Fruit fly (Drosophila melanogaster) whole organism, wandering third instar larva: ENCODE results near the gene CG4586.

Experiments
- Abd-B ChIP-seq: fragments of >200 bp; optimal IDR thresholded peaks from 2 replicates; lab custom pipeline; 2017; ENCODE audit warnings: missing biosample characterization, missing genetic modification characterization
- CG32264 ChIP-seq: fragments of 200-800 bp; sonication (Bioruptor generic); optimal IDR thresholded peaks from 2 replicates; lab custom pipeline; 2016; ENCODE audit warnings: missing biosample characterization, missing genetic modification characterization
- CG9705 ChIP-seq: fragments of 200-800 bp; sonication (Bioruptor generic); optimal IDR thresholded peaks from 2 replicates; lab custom pipeline; 2018; ENCODE audit warnings: missing biosample characterization, mild to moderate bottlenecking, missing genetic modification characterization
- CrebA ChIP-seq: fragments of 200-800 bp; sonication (Bioruptor generic); optimal IDR thresholded peaks from 2 replicates; lab custom pipeline; 2016; ENCODE audit warnings: missing biosample characterization, mild to moderate bottlenecking, missing genetic modification characterization, borderline replicate concordance
- Dfd ChIP-seq: fragments of >200 bp; optimal IDR thresholded peaks from 2 replicates; lab custom pipeline; 2017; ENCODE audit warnings: missing biosample characterization, missing genetic modification characterization
- Dif ChIP-seq: fragments of 200-275, 200-300 bp; sonication (Bioruptor generic); optimal IDR thresholded peaks from 2 replicates; lab custom pipeline; 2018; ENCODE audit warnings: missing biosample characterization, missing genetic modification characterization; ENCODE audit not compliant: partially characterized antibody
- GATAd ChIP-seq: sonication (Bioruptor generic); optimal IDR thresholded peaks from 2 replicates; lab custom pipeline; 2016; ENCODE audit warnings: missing biosample characterization, missing genetic modification characterization
- HLH106 ChIP-seq: fragments of 200-800 bp; optimal IDR thresholded peaks from 3 replicates; lab custom pipeline; 2019; ENCODE audit warnings: missing biosample characterization, mild to moderate bottlenecking, missing genetic modification characterization, moderate library complexity
- Hnf4 ChIP-seq: fragments of 200-800 bp; sonication (Bioruptor generic); optimal IDR thresholded peaks from 2 replicates; lab custom pipeline; 2016; ENCODE audit warnings: missing biosample characterization, mild to moderate bottlenecking, missing genetic modification characterization
- Hr78 ChIP-seq: fragments of >200 bp; optimal IDR thresholded peaks from 2 replicates; lab custom pipeline; 2017; ENCODE audit warnings: missing biosample characterization, missing genetic modification characterization
- Hr83 ChIP-seq: fragments of 200-300 bp; sonication (Bioruptor generic); optimal IDR thresholded peaks from 2 replicates; lab custom pipeline; 2016; ENCODE audit warnings: missing biosample characterization, mild to moderate bottlenecking, missing genetic modification characterization, moderate library complexity; ENCODE audit not compliant: poor library complexity, severe bottlenecking
- Jra ChIP-seq: sonication (Bioruptor generic); optimal IDR thresholded peaks from 2 replicates; lab custom pipeline; 2016; ENCODE audit warnings: missing biosample characterization, missing genetic modification characterization
- Myc ChIP-seq: fragments of >200 bp; optimal IDR thresholded peaks from 2 replicates; lab custom pipeline; 2017
- N ChIP-seq: fragments of >200 bp; optimal IDR thresholded peaks from 2 replicates; lab custom pipeline; 2018; ENCODE audit warnings: missing biosample characterization, missing external identifiers, missing genetic modification characterization
- OdsH ChIP-seq: fragments of 200-800 bp; sonication (Bioruptor generic); optimal IDR thresholded peaks from 2 replicates; lab custom pipeline; 2016; ENCODE audit warnings: missing biosample characterization, mild to moderate bottlenecking, missing genetic modification characterization
- Rel ChIP-seq, 2 experiments: fragments of 200-800 bp; sonication (Bioruptor generic) in 1 of 2; optimal IDR thresholded peaks; 2 replicates in 1 of 2; 3 replicates in 1 of 2; lab custom pipeline; 2016 to 2019; ENCODE audit warnings: mild to moderate bottlenecking in 2 of 2, missing biosample characterization in 2 of 2, missing genetic modification characterization in 2 of 2, moderate library complexity in 1 of 2
- Sp1 ChIP-seq: fragments of 200-800 bp; sonication (Bioruptor generic); optimal IDR thresholded peaks from 3 replicates; lab custom pipeline; 2019; ENCODE audit warnings: missing biosample characterization, mild to moderate bottlenecking, missing genetic modification characterization, moderate library complexity
- Vsx2 ChIP-seq: fragments of 200-300, 225-300 bp; sonication (Bioruptor generic); optimal IDR thresholded peaks from 2 replicates; lab custom pipeline; 2018; ENCODE audit warnings: missing biosample characterization, missing genetic modification characterization; ENCODE audit not compliant: partially characterized antibody
- br ChIP-seq: fragments of 200-800 bp; sonication (Bioruptor generic); optimal IDR thresholded peaks from 2 replicates; lab custom pipeline; 2016; ENCODE audit warnings: missing biosample characterization, missing genetic modification characterization
- brk ChIP-seq: fragments of 200-800 bp; sonication (Bioruptor generic); optimal IDR thresholded peaks from 2 replicates; lab custom pipeline; 2016; ENCODE audit warnings: missing biosample characterization, mild to moderate bottlenecking, missing genetic modification characterization
- dmrt93B ChIP-seq: fragments of 200-800 bp; sonication (Bioruptor generic); optimal IDR thresholded peaks from 2 replicates; lab custom pipeline; 2018; ENCODE audit warnings: missing biosample characterization, mild to moderate bottlenecking, missing genetic modification characterization
- ey ChIP-seq: fragments of 200-800 bp; sonication (Bioruptor generic); optimal IDR thresholded peaks from 2 replicates; lab custom pipeline; 2016; ENCODE audit warnings: missing biosample characterization, missing genetic modification characterization
- foxo ChIP-seq, 2 experiments: fragments of 200-800 bp; sonication (Bioruptor generic); optimal IDR thresholded peaks; 2 replicates in 1 of 2; 3 replicates in 1 of 2; lab custom pipeline; 2016 to 2017; ENCODE audit warnings: missing biosample characterization in 2 of 2, missing genetic modification characterization in 2 of 2
- h ChIP-seq: fragments of 200-800 bp; sonication (Bioruptor generic); optimal IDR thresholded peaks from 3 replicates; lab custom pipeline; 2016; ENCODE audit warnings: missing biosample characterization, mild to moderate bottlenecking, missing genetic modification characterization
- jim ChIP-seq: fragments of 175-275, 200-325 bp; sonication (Bioruptor generic); optimal IDR thresholded peaks from 2 replicates; lab custom pipeline; 2016; ENCODE audit warnings: missing biosample characterization, mild to moderate bottlenecking, missing genetic modification characterization
- lola ChIP-seq: fragments of >200 bp; optimal IDR thresholded peaks from 2 replicates; lab custom pipeline; 2017; ENCODE audit warnings: missing biosample characterization, missing genetic modification characterization
- pan ChIP-seq: fragments of >200 bp; optimal IDR thresholded peaks from 2 replicates; lab custom pipeline; 2017
- psq ChIP-seq: fragments of 200-800 bp; sonication (Bioruptor generic); optimal IDR thresholded peaks from 3 replicates; lab custom pipeline; 2017; ENCODE audit warnings: missing biosample characterization, mild to moderate bottlenecking, missing genetic modification characterization, moderate library complexity
- rgr ChIP-seq: fragments of 200-800 bp; sonication (Bioruptor generic); optimal IDR thresholded peaks from 3 replicates; lab custom pipeline; 2016; ENCODE audit warnings: missing biosample characterization, mild to moderate bottlenecking, missing genetic modification characterization
- sage ChIP-seq: fragments of 200-800 bp; sonication (Bioruptor generic); optimal IDR thresholded peaks from 2 replicates; lab custom pipeline; 2016; ENCODE audit warnings: missing biosample characterization, mild to moderate bottlenecking, missing genetic modification characterization
- sv ChIP-seq: fragments of 200-800 bp; sonication (Bioruptor generic); optimal IDR thresholded peaks from 3 replicates; lab custom pipeline; 2016; ENCODE audit warnings: missing biosample characterization, missing genetic modification characterization
- tai ChIP-seq: sonication (Bioruptor generic); optimal IDR thresholded peaks from 2 replicates; lab custom pipeline; 2016; ENCODE audit warnings: missing biosample characterization, missing genetic modification characterization
- usp ChIP-seq: fragments of >200 bp; optimal IDR thresholded peaks from 2 replicates; lab custom pipeline; 2017; ENCODE audit warnings: missing biosample characterization, missing genetic modification characterization
- woc ChIP-seq: sonication (Bioruptor generic); optimal IDR thresholded peaks from 2 replicates; lab custom pipeline; 2016; ENCODE audit warnings: missing biosample characterization, mild to moderate bottlenecking, missing genetic modification characterization

The CG4586 gene

DNA sequence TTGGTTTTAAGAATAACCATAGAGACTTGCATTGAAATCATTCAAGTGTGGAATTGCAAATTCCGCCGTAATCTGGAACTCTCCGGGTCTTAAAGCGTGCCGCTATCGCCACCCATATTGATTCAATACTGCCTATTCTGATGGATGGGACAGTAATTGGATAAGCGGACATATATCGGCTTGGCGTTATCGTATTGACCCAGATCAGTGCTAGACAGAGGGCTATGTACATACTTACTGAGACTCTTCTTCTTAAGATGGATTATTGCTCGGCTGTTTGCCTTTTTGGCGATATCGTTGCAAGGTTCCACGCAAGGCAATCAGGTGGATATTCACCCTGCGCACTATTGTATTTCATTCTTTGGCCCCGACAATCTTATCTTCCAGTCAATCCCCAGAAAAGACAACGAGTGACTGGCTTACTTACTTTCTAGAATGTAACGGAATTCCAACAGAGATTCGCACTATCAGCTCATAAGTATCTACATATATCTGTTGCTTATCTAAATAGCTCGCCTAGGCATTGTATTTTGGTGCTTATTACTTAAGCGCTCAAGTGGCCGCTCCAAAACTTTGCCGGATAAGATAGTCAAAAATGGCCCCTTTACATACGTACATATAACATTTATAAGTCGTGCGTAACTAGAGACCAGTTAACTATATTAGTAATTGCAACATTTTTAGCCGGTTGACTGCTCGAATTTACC is 24.9 kb downstream of the CG4586 start:
- TF ChIP-seq dmrt93B (no peak), CG32264 (GFP tag; lab: Kevin White, UChicago) (no peak), ey (GFP tag; lab: Kevin White, UChicago) (no peak), Hr78 (GFP tag; lab: Kevin White, UChicago) (no peak), N (GFP tag; lab: Kevin White, UChicago) (no peak), HLH106 (tag; lab: Kevin White, UChicago) (no peak), Myc (lab: Kevin White, UChicago) (no peak), pan (lab: Kevin White, UChicago) (no peak), lola (GFP tag; lab: Kevin White, UChicago) (no peak), Abd-B (GFP tag; lab: Kevin White, UChicago) (no peak), Sp1 (GFP tag; lab: Kevin White, UChicago) (no peak), psq (GFP tag; lab: Kevin White, UChicago) (no peak), rgr (no peak), Hr83 (GFP tag; lab: Kevin White, UChicago) (no peak), Hnf4 (no peak)
- TF ChIP-seq, all 38 proteins: peak for 0

DNA sequence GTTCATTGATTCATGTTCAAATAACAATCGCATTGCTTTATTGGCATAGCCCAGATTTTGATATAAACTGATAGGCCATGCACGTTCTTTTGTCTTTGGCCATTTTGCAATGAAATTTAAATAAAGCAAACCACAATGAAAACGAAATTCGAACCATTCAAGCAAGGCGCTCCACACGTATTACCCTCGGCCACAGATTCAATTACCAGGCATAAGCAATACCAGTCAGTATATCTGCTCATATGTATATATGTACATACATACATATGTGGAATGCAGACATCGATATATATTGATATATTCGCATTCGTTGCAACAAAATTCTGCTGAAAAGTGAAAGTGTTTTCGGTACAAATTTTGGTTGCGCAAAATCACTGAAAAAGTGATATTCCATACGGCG is 25.5 kb downstream of the CG4586 start:
- TF ChIP-seq br (GFP tag; lab: Kevin White, UChicago) (no peak), sage (no peak)

DNA sequence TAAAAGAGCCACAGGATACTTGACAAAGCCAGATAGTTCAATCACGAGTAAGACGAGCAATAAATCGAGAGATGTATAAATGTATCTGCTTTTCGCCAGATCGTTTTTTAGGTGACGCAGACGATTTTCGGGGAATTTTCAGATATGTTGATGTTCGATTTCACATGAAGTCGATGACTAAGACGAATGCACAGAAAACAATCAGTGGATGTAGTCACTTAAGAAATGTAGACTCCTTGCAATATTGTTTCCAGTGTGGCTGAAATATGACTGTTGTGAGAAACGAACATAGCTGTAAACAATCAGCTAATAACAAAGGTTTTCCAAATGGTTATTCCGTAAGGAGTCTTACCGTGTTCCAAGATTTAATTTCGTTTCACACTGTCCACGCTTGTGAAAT is 26.4 kb downstream of the CG4586 start:
- no peak for TF ChIP-seq Rel (GFP tag; optimal IDR thresholded peaks at IDR 0.05; lab: Kevin White, UChicago)
- peak; percentile 42 for TF ChIP-seq Rel (tag; optimal IDR thresholded peaks at IDR 0.05; lab: Kevin White, UChicago)
- no peak for TF ChIP-seq CG9705 (GFP tag; lab: Kevin White, UChicago)
- no peak for TF ChIP-seq lola (GFP tag; lab: Kevin White, UChicago)

DNA sequence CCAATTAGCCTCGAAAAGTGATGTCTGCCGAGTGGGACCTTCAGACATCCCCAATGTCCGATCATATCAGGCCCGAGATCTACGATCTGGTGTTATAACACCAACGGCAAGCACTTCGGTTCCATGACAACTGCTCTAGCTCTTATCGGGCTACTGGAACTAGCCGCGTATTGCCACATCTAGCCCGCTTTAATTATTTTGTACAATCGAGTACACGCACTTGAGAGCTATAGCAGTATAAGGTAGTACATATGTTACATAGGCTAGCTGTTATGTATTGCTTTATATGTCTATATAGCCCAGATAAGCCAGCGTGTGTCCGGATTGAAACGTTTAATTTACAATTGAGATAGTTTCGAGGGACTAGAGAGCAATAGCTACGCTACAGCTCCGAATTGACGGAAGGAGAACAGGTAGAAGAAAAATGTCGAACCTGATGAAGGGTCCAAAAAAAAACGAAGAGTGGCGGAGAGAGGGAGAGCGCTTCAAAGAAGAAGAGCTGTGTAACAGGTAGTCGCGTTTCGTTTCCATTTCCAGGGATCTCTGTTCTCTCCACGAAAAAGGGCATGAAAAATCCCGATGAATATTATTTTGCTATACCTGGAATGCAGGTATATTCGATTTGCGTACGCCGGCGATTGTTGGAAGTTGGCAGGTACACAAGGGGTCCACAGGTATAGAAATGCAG is 27.4 kb downstream of the CG4586 start:
- TF ChIP-seq HLH106 (tag; lab: Kevin White, UChicago) (no peak), Sp1 (GFP tag; lab: Kevin White, UChicago) (no peak), dmrt93B (no peak), lola (GFP tag; lab: Kevin White, UChicago) (no peak), Rel (GFP tag; optimal IDR thresholded peaks at IDR 0.05; lab: Kevin White, UChicago) (no peak), Rel (tag; optimal IDR thresholded peaks at IDR 0.05; lab: Kevin White, UChicago) (no peak), psq (GFP tag; lab: Kevin White, UChicago) (no peak), Jra (GFP tag; lab: Kevin White, UChicago) (no peak), rgr (no peak), Dfd (GFP tag; lab: Kevin White, UChicago) (no peak), OdsH (no peak), Hr83 (GFP tag; lab: Kevin White, UChicago) (no peak), Vsx2 (GFP tag; lab: Kevin White, UChicago) (no peak), jim (GFP tag; lab: Kevin White, UChicago) (no peak), Hnf4 (no peak), Abd-B (GFP tag; lab: Kevin White, UChicago) (no peak), woc (GFP tag; lab: Kevin White, UChicago) (no peak), pan (lab: Kevin White, UChicago) (no peak), CG9705 (GFP tag; lab: Kevin White, UChicago) (no peak), br (GFP tag; lab: Kevin White, UChicago) (no peak), usp (GFP tag; lab: Kevin White, UChicago) (no peak)
- TF ChIP-seq, all 38 proteins: peak for 0

DNA sequence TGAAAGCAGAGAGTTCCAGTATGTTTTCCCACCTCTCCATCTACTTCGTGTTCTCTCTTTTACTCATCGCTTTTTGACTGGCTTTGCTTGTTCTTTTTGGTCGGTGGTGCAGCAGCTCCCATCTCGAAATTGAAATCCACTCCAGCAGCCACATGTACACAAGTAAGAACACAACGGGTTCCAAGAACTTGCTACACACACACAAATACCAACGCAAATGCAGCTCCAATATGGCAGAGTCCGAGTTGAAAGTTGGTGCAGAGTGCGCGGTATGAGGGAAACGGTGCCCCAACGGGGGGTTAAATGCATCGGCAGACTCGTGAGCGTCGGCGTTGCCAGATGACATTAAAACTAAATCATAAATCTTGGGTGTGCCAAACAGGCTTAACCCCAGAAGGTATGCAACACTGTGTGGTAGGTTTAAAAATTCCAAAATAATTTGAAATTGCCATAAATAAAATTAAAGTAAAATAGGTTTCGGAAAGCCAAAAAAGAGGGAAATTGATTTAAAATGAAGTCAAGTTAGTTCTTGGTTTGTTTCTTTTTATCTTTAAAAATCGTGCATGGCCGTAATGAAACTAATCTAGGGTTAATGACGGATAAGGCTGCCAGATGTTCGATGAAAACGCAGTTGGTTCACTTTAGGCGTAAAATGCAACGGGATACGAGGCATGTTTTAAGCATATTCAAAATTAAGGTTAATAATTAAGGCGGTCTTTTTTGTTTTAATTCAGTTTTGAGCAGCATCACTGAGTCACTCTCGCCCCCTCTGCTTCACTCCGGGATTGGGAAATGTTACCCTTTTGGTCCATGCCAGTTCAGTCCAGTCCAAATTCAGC is 28.2 kb downstream of the CG4586 start:
- TF ChIP-seq rgr (peak; percentile 77), CrebA (no peak), Dif (GFP tag; lab: Kevin White, UChicago) (no peak), CG32264 (GFP tag; lab: Kevin White, UChicago) (peak; percentile 34), brk (GFP tag; lab: Kevin White, UChicago) (peak; percentile 33), Rel (GFP tag; optimal IDR thresholded peaks at IDR 0.05; lab: Kevin White, UChicago) (no peak), Rel (tag; optimal IDR thresholded peaks at IDR 0.05; lab: Kevin White, UChicago) (peak; percentile 4), sage (no peak), foxo (GFP tag; optimal IDR thresholded peaks at IDR 0.05; lab: Kevin White, UChicago) (peak in 1 of 2 experiments; percentile 74), lola (GFP tag; lab: Kevin White, UChicago) (no peak), CG9705 (GFP tag; lab: Kevin White, UChicago) (peak; percentile 69), GATAd (GFP tag; lab: Kevin White, UChicago) (no peak), woc (GFP tag; lab: Kevin White, UChicago) (peak; percentile 73), br (GFP tag; lab: Kevin White, UChicago) (peak; percentile 65), h (peak; percentile 80), Hnf4 (peak; percentile 53), sv (GFP tag; lab: Kevin White, UChicago) (no peak), Dfd (GFP tag; lab: Kevin White, UChicago) (no peak), Hr83 (GFP tag; lab: Kevin White, UChicago) (peak; percentile 18), psq (GFP tag; lab: Kevin White, UChicago) (peak; percentile 75), ey (GFP tag; lab: Kevin White, UChicago) (peak; percentile 76), tai (GFP tag; lab: Kevin White, UChicago) (no peak), dmrt93B (peak; percentile 79)
